Worm (Caenorhabditis elegans): ENCODE measurements around the gene npr-25.

The npr-25 gene

DNA sequence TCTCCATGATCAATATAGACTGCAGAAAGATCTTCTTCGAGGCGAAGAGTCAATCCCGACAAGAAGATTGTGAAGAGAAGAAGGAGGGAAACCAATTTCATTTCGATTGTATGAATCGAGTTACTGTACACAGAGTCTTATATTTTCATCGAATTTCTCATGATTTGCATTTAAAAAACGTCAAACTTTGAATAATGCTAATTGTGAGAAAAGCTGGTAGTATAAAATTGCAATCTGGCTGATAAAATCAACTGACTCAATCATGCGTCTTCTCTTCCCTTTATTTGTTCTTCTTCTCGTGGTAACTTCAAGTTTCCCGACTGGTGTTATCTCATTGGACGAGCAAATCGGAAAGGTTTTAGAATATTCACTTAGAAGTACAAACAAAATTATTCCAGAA lies 37.6 kb upstream of the npr-25 start, which contains the start of the genes K03B8.11 and K03B8.14:
K03B8.11 (minus strand) TSS at position 101 of the 400 bp plus-strand sequence.
K03B8.14 (plus strand) TSS at position 110 of the 400 bp plus-strand sequence.
- no peak for TF ChIP-seq rnt-1 (tag; optimal IDR thresholded peaks at IDR 0.05)
- no peak for TF ChIP-seq lir-3 (tag; optimal IDR thresholded peaks at IDR 0.05; ENCODE audit: poor library complexity)
- no peak for TF ChIP-seq mep-1 (tag; optimal IDR thresholded peaks at IDR 0.05)

DNA sequence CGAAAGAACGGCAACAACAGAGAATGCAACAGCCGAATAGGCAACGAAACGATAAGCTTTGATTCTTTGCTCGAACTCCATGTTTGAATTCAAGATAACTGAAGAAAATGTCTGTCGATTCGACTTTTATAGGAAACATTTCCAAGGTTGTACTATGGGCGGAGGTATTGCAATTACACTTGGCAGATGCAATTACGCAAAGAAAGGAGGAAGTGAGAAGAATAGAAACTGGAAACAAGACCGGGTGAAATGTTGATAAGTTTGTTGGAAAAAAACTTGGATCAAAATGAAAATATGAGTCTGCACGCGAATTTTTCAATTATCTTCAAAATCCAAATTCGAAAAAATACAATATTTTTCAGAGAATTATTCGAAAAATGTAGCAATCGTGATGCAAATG lies 37.0 kb upstream of the npr-25 start, which contains the start of gene col-155:
col-155 (minus strand) TSS at position 101 of the 400 bp plus-strand sequence.
- no peak for TF ChIP-seq lir-3 (tag; optimal IDR thresholded peaks at IDR 0.05; ENCODE audit: poor library complexity)

- no peak for TF ChIP-seq ceh-90 (tag; optimal IDR thresholded peaks at IDR 0.05)
- TF ChIP-seq elt-2 (tag; optimal IDR thresholded peaks at IDR 0.05) = no peak
- no peak for TF ChIP-seq lin-15B (tag; optimal IDR thresholded peaks at IDR 0.05)
- no peak for TF ChIP-seq mef-2 (tag; optimal IDR thresholded peaks at IDR 0.05)
- TF ChIP-seq irx-1 (tag; optimal IDR thresholded peaks at IDR 0.05) = no peak
- no peak for TF ChIP-seq nhr-19 (GFP tag; conservative IDR thresholded peaks at IDR 0.05)
- TF ChIP-seq egl-27 (tag; optimal IDR thresholded peaks at IDR 0.05) = no peak
- TF ChIP-seq ets-5 (GFP tag; IDR thresholded peaks at IDR 0.05) = no peak
- TF ChIP-seq unc-86 (tag; optimal IDR thresholded peaks at IDR 0.05) = no peak
- TF ChIP-seq C16A3.4 (tag; optimal IDR thresholded peaks at IDR 0.05) = no peak
- TF ChIP-seq aly-2 (tag; optimal IDR thresholded peaks at IDR 0.05) = no peak
- TF ChIP-seq sup-37 (GFP tag; optimal IDR thresholded peaks at IDR 0.05) = no peak
Measured at ce11 chrV:11386428-11386827, 33.6 kb upstream of the npr-25 start, which contains the start of gene F55C10.4. TSS of gene F55C10.4 (plus strand) at chrV:11386728.

- TF ChIP-seq pax-3 (tag; optimal IDR thresholded peaks at IDR 0.05) (no peak), blmp-1 (tag; optimal IDR thresholded peaks at IDR 0.05) (peak; percentile 73)
Measured at ce11 chrV:11385060-11385459, 32.3 kb upstream of the npr-25 start, which contains the start of gene col-154. TSS of gene col-154 (plus strand) at chrV:11385360.

- TF ChIP-seq pqm-1 (tag; optimal IDR thresholded peaks at IDR 0.05) (no peak), snu-23 (GFP tag; optimal IDR thresholded peaks at IDR 0.05) (no peak), jun-1 (tag; optimal IDR thresholded peaks at IDR 0.05) (no peak), nhr-47 (tag; optimal IDR thresholded peaks at IDR 0.05) (no peak)
Measured at ce11 chrV:11383032-11383431, 30.2 kb upstream of the npr-25 start, which contains the start of gene F55C10.5. TSS of gene F55C10.5 (plus strand) at chrV:11383105.

ce11 chrV:11380571-11380970 lies 27.8 kb upstream of the npr-25 start:
- TF ChIP-seq ceh-88 (GFP tag; IDR thresholded peaks at IDR 0.05) (no peak), nhr-12 (tag; optimal IDR thresholded peaks at IDR 0.05) (no peak), lin-14 (GFP tag; optimal IDR thresholded peaks at IDR 0.05) (peak; percentile 72), fkh-10 (GFP tag; optimal IDR thresholded peaks at IDR 0.05) (peak; percentile 60)

ce11 chrV:11379341-11379740 lies 26.5 kb upstream of the npr-25 start:
- TF ChIP-seq lin-14 (GFP tag; optimal IDR thresholded peaks at IDR 0.05) = peak; percentile 46
- TF ChIP-seq pqm-1 (tag; optimal IDR thresholded peaks at IDR 0.05) = no peak
- TF ChIP-seq nhr-85 (tag) = peak; percentile 6

- TF ChIP-seq C04F5.9 (tag; optimal IDR thresholded peaks at IDR 0.05) (no peak), lin-15B (tag; optimal IDR thresholded peaks at IDR 0.05) (no peak), sup-37 (GFP tag; optimal IDR thresholded peaks at IDR 0.05) (no peak), egl-13 (tag; optimal IDR thresholded peaks at IDR 0.05) (peak; percentile 81), dpl-1 (GFP tag; optimal IDR thresholded peaks at IDR 0.05) (peak in 2 of 3 experiments; percentile 30 to 39), nhr-77 (tag; optimal IDR thresholded peaks at IDR 0.05) (no peak), Y116A8C.19 (tag; optimal IDR thresholded peaks at IDR 0.05; ENCODE audit: borderline replicate concordance) (no peak), ama-1 (optimal IDR thresholded peaks at IDR 0.05) (peak; percentile 29), tbx-2 (tag; optimal IDR thresholded peaks at IDR 0.05) (peak; percentile 79), lsy-2 (tag; optimal IDR thresholded peaks at IDR 0.05) (peak; percentile 66 to 73), unc-98 (GFP tag; IDR thresholded peaks at IDR 0.05) (no peak), ceh-82 (tag; optimal IDR thresholded peaks at IDR 0.05) (peak; percentile 22 to 60 (median 38)), pqm-1 (tag; optimal IDR thresholded peaks at IDR 0.05) (no peak), hlh-17 (GFP tag; optimal IDR thresholded peaks at IDR 0.05; ENCODE audit: borderline replicate concordance) (no peak), C34B4.2 (tag; optimal IDR thresholded peaks at IDR 0.05) (no peak)
Measured at ce11 chrV:11375150-11375792, 22.5 kb upstream of the npr-25 start, which contains the start of gene cnb-1. TSS of gene cnb-1 (plus strand) at chrV:11375742.

Measured in whole organism, L1 larva.